Fruit fly (Drosophila melanogaster): Measurements from ENCODE around the gene Snap24.

dm6 chr3R:9812447-9812846 lies 49.5 kb upstream of the Snap24 start, which contains the start of gene CG8534:
- no peak for TF ChIP-seq insv (optimal IDR thresholded peaks at IDR 0.05)
- no peak for TF ChIP-seq Sin3A (optimal IDR thresholded peaks at IDR 0.05)
